Worm (Caenorhabditis elegans): Measurements from ENCODE around the gene cyp-33C2.

The cyp-33C2 gene

DNA sequence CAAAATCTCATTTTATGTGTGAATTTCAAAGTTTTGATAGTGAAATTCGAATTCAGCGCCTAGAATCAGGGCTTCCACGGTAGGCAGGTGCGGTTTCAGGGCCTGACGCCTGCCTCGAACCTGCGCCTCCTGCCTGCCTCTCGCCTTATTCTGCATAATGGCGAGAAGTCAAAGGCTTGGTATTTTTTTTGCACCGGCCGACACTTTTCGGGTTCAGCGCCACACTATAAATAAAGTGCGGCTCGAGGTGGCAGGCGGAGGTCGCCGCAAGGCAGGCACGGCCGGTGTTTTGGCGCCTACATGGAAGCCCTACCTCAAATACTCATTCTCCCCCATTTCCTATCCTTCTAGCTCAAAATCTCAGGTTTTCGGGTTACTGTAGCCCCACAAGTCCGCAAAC is 17.1 kb downstream of the cyp-33C2 start:
- TF ChIP-seq zag-1 (tag; optimal IDR thresholded peaks at IDR 0.05), result no peak
- TF ChIP-seq fkh-2 (tag; optimal IDR thresholded peaks at IDR 0.05), result no peak

DNA sequence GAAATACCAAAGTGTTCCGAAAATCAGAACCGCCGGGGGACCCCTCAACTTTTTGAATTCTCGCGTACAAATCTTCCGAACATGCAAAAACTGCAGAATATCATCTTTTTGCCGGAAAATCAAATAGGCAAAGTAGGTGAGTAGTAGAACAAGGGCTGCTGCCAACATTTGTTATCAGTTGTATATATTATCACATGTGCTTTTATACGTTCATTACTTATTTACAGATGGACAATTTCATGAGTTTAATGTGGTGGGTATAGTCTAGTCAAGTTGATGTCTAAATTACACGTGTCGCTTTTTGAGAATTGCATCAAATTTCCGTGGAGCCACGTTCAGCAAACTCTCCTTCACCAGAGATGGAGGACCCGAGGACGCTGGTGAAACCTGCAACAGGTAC is 18.0 kb downstream of the cyp-33C2 start, which contains the start of gene cyp-32B1:
Gene cyp-32B1 (minus strand): TSS at position 176 of the 400 bp plus-strand sequence.
- TF ChIP-seq fos-1 (tag; optimal IDR thresholded peaks at IDR 0.05) (no peak), tbx-2 (tag; optimal IDR thresholded peaks at IDR 0.05) (no peak), hmg-11 (tag; optimal IDR thresholded peaks at IDR 0.05) (no peak), nhr-237 (tag; optimal IDR thresholded peaks at IDR 0.05) (no peak), elt-2 (tag; optimal IDR thresholded peaks at IDR 0.05) (peak; percentile 65), pha-4 (tag; optimal IDR thresholded peaks at IDR 0.05) (peak; percentile 61), nhr-11 (tag; optimal IDR thresholded peaks at IDR 0.05) (no peak), nhr-76 (tag; optimal IDR thresholded peaks at IDR 0.05) (no peak), pqm-1 (tag; optimal IDR thresholded peaks at IDR 0.05) (peak; percentile 70), fkh-2 (tag; optimal IDR thresholded peaks at IDR 0.05) (no peak)

ce11 chrV:2204080-2204479 is 20.8 kb downstream of the cyp-33C2 start, which contains the start of gene cyp-33C12:
Gene cyp-33C12, minus strand, starts transcription at chrV:2204400.
- TF ChIP-seq lin-39 (tag; optimal IDR thresholded peaks at IDR 0.05), result no peak
- TF ChIP-seq aly-2 (tag; optimal IDR thresholded peaks at IDR 0.05), result no peak
- no peak for TF ChIP-seq pqm-1 (tag; optimal IDR thresholded peaks at IDR 0.05)
- TF ChIP-seq nhr-12 (tag; optimal IDR thresholded peaks at IDR 0.05), result no peak
- no peak for TF ChIP-seq mdl-1 (tag; optimal IDR thresholded peaks at IDR 0.05)
- TF ChIP-seq daf-12 (tag; optimal IDR thresholded peaks at IDR 0.05), result no peak
- TF ChIP-seq zag-1 (tag; optimal IDR thresholded peaks at IDR 0.05), result no peak

DNA sequence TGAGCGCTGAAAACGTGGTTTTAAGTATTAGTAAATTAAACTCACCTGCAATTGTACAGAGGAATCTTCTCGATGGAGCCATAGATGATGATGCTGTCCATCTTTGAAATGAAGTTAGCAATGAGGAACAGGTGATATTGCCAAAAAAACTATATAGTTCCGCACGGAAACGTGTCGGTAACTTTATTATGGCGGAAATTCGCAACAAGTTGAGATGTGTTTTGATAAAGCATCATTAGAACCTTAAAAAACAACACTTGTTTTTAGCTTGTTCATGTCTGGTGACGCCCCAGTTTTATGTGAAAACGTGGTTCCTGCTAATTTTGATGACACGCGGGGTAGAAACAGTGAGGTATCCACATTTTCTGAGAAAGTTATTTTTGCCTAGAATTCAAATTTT is 22.9 kb downstream of the cyp-33C2 start, which contains the start of gene srt-40:
Gene srt-40 (minus strand): TSS at position 101 of the 400 bp plus-strand sequence.
- TF ChIP-seq zag-1 (tag; optimal IDR thresholded peaks at IDR 0.05) (no peak), lin-39 (tag; optimal IDR thresholded peaks at IDR 0.05) (no peak), pha-4 (tag; optimal IDR thresholded peaks at IDR 0.05) (no peak), eor-1 (tag; optimal IDR thresholded peaks at IDR 0.05) (no peak), nhr-77 (tag; optimal IDR thresholded peaks at IDR 0.05) (no peak), unc-62 (GFP tag; optimal IDR thresholded peaks at IDR 0.05) (no peak), fkh-10 (GFP tag; optimal IDR thresholded peaks at IDR 0.05) (no peak), nhr-76 (tag; optimal IDR thresholded peaks at IDR 0.05) (no peak)

ce11 chrV:2206801-2207200 is 23.5 kb downstream of the cyp-33C2 start, which contains the start of gene svh-11:
Gene svh-11, plus strand, starts transcription at chrV:2207101.
- TF ChIP-seq egl-5 (tag; optimal IDR thresholded peaks at IDR 0.05) (no peak), lin-15B (tag; optimal IDR thresholded peaks at IDR 0.05) (no peak), fkh-2 (tag; optimal IDR thresholded peaks at IDR 0.05) (no peak), nhr-25 (tag; optimal IDR thresholded peaks at IDR 0.05) (no peak), ceh-9 (tag; optimal IDR thresholded peaks at IDR 0.05) (no peak), pqm-1 (tag; optimal IDR thresholded peaks at IDR 0.05) (no peak), mdl-1 (tag; optimal IDR thresholded peaks at IDR 0.05) (no peak), daf-12 (tag; optimal IDR thresholded peaks at IDR 0.05) (no peak), ceh-28 (tag; optimal IDR thresholded peaks at IDR 0.05) (no peak), ama-1 (optimal IDR thresholded peaks at IDR 0.05) (no peak), aly-2 (tag; optimal IDR thresholded peaks at IDR 0.05) (no peak), ztf-4 (tag; optimal IDR thresholded peaks at IDR 0.05) (no peak), egl-27 (tag; optimal IDR thresholded peaks at IDR 0.05) (no peak), nhr-12 (tag; optimal IDR thresholded peaks at IDR 0.05) (no peak), ZK546.5 (tag; optimal IDR thresholded peaks at IDR 0.05) (no peak), mml-1 (tag; optimal IDR thresholded peaks at IDR 0.05) (no peak), ceh-16 (tag; optimal IDR thresholded peaks at IDR 0.05) (no peak), nhr-76 (tag; optimal IDR thresholded peaks at IDR 0.05) (no peak)

ce11 chrV:2207527-2207926 is 24.2 kb downstream of the cyp-33C2 start:
- no peak for TF ChIP-seq pha-4 (tag; optimal IDR thresholded peaks at IDR 0.05)
- no peak for TF ChIP-seq ceh-9 (tag; optimal IDR thresholded peaks at IDR 0.05)
- TF ChIP-seq nfya-1 (tag; optimal IDR thresholded peaks at IDR 0.05; ENCODE audit: insufficient read depth), result peak; percentile 84
- no peak for TF ChIP-seq lin-39 (tag; optimal IDR thresholded peaks at IDR 0.05)
- TF ChIP-seq aly-2 (tag; optimal IDR thresholded peaks at IDR 0.05), result no peak
- TF ChIP-seq egl-5 (tag; optimal IDR thresholded peaks at IDR 0.05), result no peak
- no peak for TF ChIP-seq nhr-28 (tag; optimal IDR thresholded peaks at IDR 0.05)

Data from whole organism, L3 larva.